Fruit fly (Drosophila melanogaster) whole organism, prepupa: ENCODE results near the gene Ndc1.

ENCODE experiments used
- Blimp-1 ChIP-seq: fragments of 200-800 bp; sonication (Bioruptor generic); optimal IDR thresholded peaks from 3 replicates; lab custom pipeline; 2017; ENCODE audit warnings: missing biosample characterization, missing genetic modification characterization, mild to moderate bottlenecking, moderate library complexity, missing genetic modification reagents
- CG10631 ChIP-seq: fragments of 200-800 bp; sonication (Bioruptor generic); optimal IDR thresholded peaks from 2 replicates; lab custom pipeline; 2016; ENCODE audit warnings: missing biosample characterization, missing genetic modification characterization
- CG10669 ChIP-seq: fragments of 200-800 bp; sonication (Bioruptor generic); optimal IDR thresholded peaks from 3 replicates; lab custom pipeline; 2018; ENCODE audit warnings: missing biosample characterization, mild to moderate bottlenecking, missing genetic modification characterization, moderate library complexity
- CG11294 ChIP-seq: fragments of 200-800 bp; sonication (Bioruptor generic); IDR thresholded peaks from 2 replicates; pipeline ENCODE4 v1.3.6; 2022; ENCODE audit warnings: missing biosample characterization, missing genetic modification characterization
- CG11762 ChIP-seq: fragments of 200-800 bp; sonication (Bioruptor generic); optimal IDR thresholded peaks from 3 replicates; lab custom pipeline; 2016; ENCODE audit warnings: missing biosample characterization, missing genetic modification characterization; ENCODE audit not compliant: insufficient read depth
- CG11902 ChIP-seq: fragments of 200-800 bp; sonication (Bioruptor generic); optimal IDR thresholded peaks from 3 replicates; lab custom pipeline; 2016; ENCODE audit warnings: missing biosample characterization, missing genetic modification characterization
- CG15336 ChIP-seq: fragments of 200-800 bp; sonication (Bioruptor generic); IDR thresholded peaks from 2 replicates; pipeline ENCODE4 v1.3.6; 2022; ENCODE audit warnings: missing biosample characterization, missing genetic modification characterization
- CG1621 ChIP-seq: fragments of 200-800 bp; sonication (Bioruptor generic); optimal IDR thresholded peaks from 3 replicates; lab custom pipeline; 2018; ENCODE audit warnings: missing biosample characterization, mild to moderate bottlenecking, missing genetic modification characterization
- CG31627 ChIP-seq: fragments of 200-800 bp; sonication (Bioruptor generic); optimal IDR thresholded peaks from 3 replicates; lab custom pipeline; 2016; ENCODE audit warnings: missing biosample characterization, missing genetic modification characterization
- CG32006 ChIP-seq: fragments of 200-800 bp; sonication (Bioruptor generic); optimal IDR thresholded peaks from 3 replicates; lab custom pipeline; 2017; ENCODE audit warnings: missing biosample characterization, mild to moderate bottlenecking, missing genetic modification characterization
- CG34406 ChIP-seq: fragments of 200-800 bp; sonication (Bioruptor generic); optimal IDR thresholded peaks from 3 replicates; lab custom pipeline; 2016; ENCODE audit warnings: missing biosample characterization, missing genetic modification characterization
- CG4318 ChIP-seq: fragments of 200-800 bp; sonication (Bioruptor generic); optimal IDR thresholded peaks from 3 replicates; lab custom pipeline; 2017; ENCODE audit warnings: missing biosample characterization, mild to moderate bottlenecking, missing genetic modification characterization
- CG6276 ChIP-seq: fragments of 200-800 bp; sonication (Bioruptor generic); optimal IDR thresholded peaks from 2 replicates; lab custom pipeline; 2017; ENCODE audit warnings: missing biosample characterization, mild to moderate bottlenecking, missing genetic modification characterization
- CG6792 ChIP-seq: fragments of 200-800 bp; sonication (Bioruptor generic); optimal IDR thresholded peaks from 3 replicates; lab custom pipeline; 2016; ENCODE audit warnings: missing biosample characterization, missing genetic modification characterization
- CG6854 ChIP-seq: fragments of 200-800 bp; sonication (Bioruptor generic); optimal IDR thresholded peaks from 2 replicates; lab custom pipeline; 2017; ENCODE audit warnings: missing biosample characterization, mild to moderate bottlenecking, missing genetic modification characterization
- CG7368 ChIP-seq: fragments of 200-800 bp; sonication (Bioruptor generic); optimal IDR thresholded peaks from 3 replicates; lab custom pipeline; 2016; ENCODE audit warnings: missing biosample characterization, missing genetic modification characterization
- CG8119 ChIP-seq: fragments of 200-800 bp; sonication (Bioruptor generic); IDR thresholded peaks from 3 replicates; pipeline ENCODE4 v1.3.6; 2022; ENCODE audit warnings: missing biosample characterization, missing genetic modification characterization
- CG8632 ChIP-seq: fragments of 200-800 bp; sonication (Bioruptor generic); optimal IDR thresholded peaks from 3 replicates; lab custom pipeline; 2016; ENCODE audit warnings: missing biosample characterization, missing genetic modification characterization
- CG9139 ChIP-seq: fragments of 200-800 bp; sonication (Bioruptor generic); optimal IDR thresholded peaks from 3 replicates; lab custom pipeline; 2017; ENCODE audit warnings: missing biosample characterization, mild to moderate bottlenecking, missing genetic modification characterization
- Eip75B ChIP-seq: fragments of 200-800 bp; sonication (Bioruptor generic); optimal IDR thresholded peaks from 3 replicates; lab custom pipeline; 2016; ENCODE audit warnings: missing biosample characterization, missing genetic modification characterization
- Eip78C ChIP-seq: fragments of 200-800 bp; sonication (Bioruptor generic); peaks from one replicate; lab custom pipeline; 2016; ENCODE audit warnings: missing biosample characterization, missing genetic modification characterization
- Eip93F ChIP-seq: fragments of 200-800 bp; sonication (Bioruptor generic); optimal IDR thresholded peaks from 2 replicates; lab custom pipeline; 2016; ENCODE audit warnings: missing biosample characterization, mild to moderate bottlenecking, missing genetic modification characterization
- Ets21C ChIP-seq: fragments of 200-800 bp; sonication (Bioruptor generic); optimal IDR thresholded peaks from 3 replicates; lab custom pipeline; 2016; ENCODE audit warnings: missing biosample characterization, missing genetic modification characterization
- Ets96B ChIP-seq: fragments of 200-800 bp; optimal IDR thresholded peaks from 2 replicates; lab custom pipeline; 2019; ENCODE audit warnings: missing biosample characterization, mild to moderate bottlenecking, missing genetic modification characterization, moderate library complexity
- Gug ChIP-seq: fragments of 200-800 bp; sonication (Bioruptor generic); IDR thresholded peaks from 2 replicates; pipeline ENCODE4 v1.3.6; 2022; ENCODE audit warnings: missing biosample characterization, missing genetic modification characterization
- Hr38 ChIP-seq: sonication (Bioruptor generic); optimal IDR thresholded peaks from 2 replicates; lab custom pipeline; 2016; ENCODE audit warnings: missing biosample characterization, missing genetic modification characterization
- Hr39 ChIP-seq: fragments of 200-800 bp; sonication (Bioruptor generic); optimal IDR thresholded peaks from 2 replicates; lab custom pipeline; 2016; ENCODE audit warnings: missing biosample characterization, missing genetic modification characterization
- Hr4 ChIP-seq: fragments of 200-800 bp; sonication (Bioruptor generic); optimal IDR thresholded peaks from 3 replicates; lab custom pipeline; 2016; ENCODE audit warnings: missing biosample characterization, missing genetic modification characterization
- Met ChIP-seq: fragments of 200-800 bp; sonication (Bioruptor generic); optimal IDR thresholded peaks from 3 replicates; lab custom pipeline; 2016; ENCODE audit warnings: missing biosample characterization, missing genetic modification characterization
- OdsH ChIP-seq: fragments of 200-800 bp; sonication (Bioruptor generic); optimal IDR thresholded peaks from 3 replicates; lab custom pipeline; 2016; ENCODE audit warnings: missing biosample characterization, missing genetic modification characterization
- Smox ChIP-seq: fragments of 200-800 bp; sonication (Bioruptor generic); optimal IDR thresholded peaks from 3 replicates; lab custom pipeline; 2016; ENCODE audit warnings: missing biosample characterization, missing genetic modification characterization
- Sox102F ChIP-seq: fragments of 200-800 bp; sonication (Bioruptor generic); optimal IDR thresholded peaks from 2 replicates; lab custom pipeline; 2016; ENCODE audit warnings: missing biosample characterization, mild to moderate bottlenecking, missing genetic modification characterization
- Sox14 ChIP-seq: fragments of 200-800 bp; sonication (Bioruptor generic); optimal IDR thresholded peaks from 3 replicates; lab custom pipeline; 2016; ENCODE audit warnings: missing biosample characterization, missing genetic modification characterization
- Sox15 ChIP-seq: fragments of 200-800 bp; sonication (Bioruptor generic); optimal IDR thresholded peaks from 3 replicates; lab custom pipeline; 2016; ENCODE audit warnings: missing biosample characterization, missing genetic modification characterization
- achi ChIP-seq: fragments of 200-800 bp; sonication (Bioruptor generic); optimal IDR thresholded peaks from 3 replicates; lab custom pipeline; 2016; ENCODE audit warnings: missing biosample characterization, missing genetic modification characterization
- acj6 ChIP-seq: fragments of 200-800 bp; sonication (Bioruptor generic); optimal IDR thresholded peaks from 3 replicates; lab custom pipeline; 2016; ENCODE audit warnings: missing biosample characterization, missing genetic modification characterization
- cyc ChIP-seq: fragments of 200-800 bp; sonication (Bioruptor generic); optimal IDR thresholded peaks from 3 replicates; lab custom pipeline; 2016; ENCODE audit warnings: missing biosample characterization, missing genetic modification characterization
- dsx ChIP-seq: fragments of 200-800 bp; optimal IDR thresholded peaks from 3 replicates; lab custom pipeline; 2019; ENCODE audit warnings: missing biosample characterization, mild to moderate bottlenecking, missing genetic modification characterization, moderate library complexity; ENCODE audit not compliant: poor library complexity, severe bottlenecking
- eg ChIP-seq: fragments of 200-800 bp; sonication (Bioruptor generic); IDR thresholded peaks from 3 replicates; pipeline ENCODE4 v1.3.6; 2022; ENCODE audit warnings: missing biosample characterization, missing genetic modification characterization
- esn ChIP-seq: fragments of 200-800 bp; sonication (Bioruptor generic); optimal IDR thresholded peaks from 2 replicates; lab custom pipeline; 2016; ENCODE audit warnings: missing biosample characterization, mild to moderate bottlenecking, missing genetic modification characterization, moderate library complexity
- fd59A ChIP-seq: fragments of 200-800 bp; sonication (Bioruptor generic); optimal IDR thresholded peaks from 2 replicates; lab custom pipeline; 2017; ENCODE audit warnings: missing biosample characterization, mild to moderate bottlenecking, missing genetic modification characterization, missing genetic modification reagents
- fd85E ChIP-seq: fragments of 200-800 bp; sonication (Bioruptor generic); optimal IDR thresholded peaks from 3 replicates; lab custom pipeline; 2016; ENCODE audit warnings: missing biosample characterization, missing genetic modification characterization
- fkh ChIP-seq: fragments of 200-800 bp; sonication (Bioruptor generic); optimal IDR thresholded peaks from 3 replicates; lab custom pipeline; 2017; ENCODE audit warnings: missing biosample characterization, mild to moderate bottlenecking, missing genetic modification characterization, moderate library complexity
- net ChIP-seq: fragments of 200-800 bp; sonication (Bioruptor generic); optimal IDR thresholded peaks from 3 replicates; lab custom pipeline; 2016; ENCODE audit warnings: missing biosample characterization, missing genetic modification characterization
- pdm3 ChIP-seq: fragments of 200-800 bp; sonication (Bioruptor generic); optimal IDR thresholded peaks from 3 replicates; lab custom pipeline; 2016; ENCODE audit warnings: missing biosample characterization, missing genetic modification characterization
- salr ChIP-seq, 2 experiments: fragments of 200-800 bp; sonication (Bioruptor generic); optimal IDR thresholded peaks; 3 replicates each; lab custom pipeline; 2016 to 2018; ENCODE audit warnings: missing biosample characterization in 2 of 2, missing genetic modification characterization in 2 of 2, mild to moderate bottlenecking in 1 of 2
- spab ChIP-seq: fragments of 200-800 bp; sonication (Bioruptor generic); optimal IDR thresholded peaks from 2 replicates; lab custom pipeline; 2017; ENCODE audit warnings: missing biosample characterization, mild to moderate bottlenecking, missing genetic modification characterization, missing genetic modification reagents
- ss ChIP-seq, 2 experiments: fragments of 200-800 bp; sonication (Bioruptor generic); optimal IDR thresholded peaks; 2 replicates in 1 of 2; 3 replicates in 1 of 2; lab custom pipeline; 2017 to 2018; ENCODE audit warnings: mild to moderate bottlenecking in 2 of 2, missing biosample characterization in 2 of 2, missing genetic modification characterization in 2 of 2, moderate library complexity in 1 of 2
- topi ChIP-seq: fragments of 200-800 bp; sonication (Bioruptor generic); optimal IDR thresholded peaks from 3 replicates; lab custom pipeline; 2016; ENCODE audit warnings: missing biosample characterization, missing genetic modification characterization
- vri ChIP-seq: fragments of 200-800 bp; sonication (Bioruptor generic); optimal IDR thresholded peaks from 3 replicates; lab custom pipeline; 2016; ENCODE audit warnings: missing biosample characterization, mild to moderate bottlenecking, missing genetic modification characterization

Gene Ndc1

DNA sequence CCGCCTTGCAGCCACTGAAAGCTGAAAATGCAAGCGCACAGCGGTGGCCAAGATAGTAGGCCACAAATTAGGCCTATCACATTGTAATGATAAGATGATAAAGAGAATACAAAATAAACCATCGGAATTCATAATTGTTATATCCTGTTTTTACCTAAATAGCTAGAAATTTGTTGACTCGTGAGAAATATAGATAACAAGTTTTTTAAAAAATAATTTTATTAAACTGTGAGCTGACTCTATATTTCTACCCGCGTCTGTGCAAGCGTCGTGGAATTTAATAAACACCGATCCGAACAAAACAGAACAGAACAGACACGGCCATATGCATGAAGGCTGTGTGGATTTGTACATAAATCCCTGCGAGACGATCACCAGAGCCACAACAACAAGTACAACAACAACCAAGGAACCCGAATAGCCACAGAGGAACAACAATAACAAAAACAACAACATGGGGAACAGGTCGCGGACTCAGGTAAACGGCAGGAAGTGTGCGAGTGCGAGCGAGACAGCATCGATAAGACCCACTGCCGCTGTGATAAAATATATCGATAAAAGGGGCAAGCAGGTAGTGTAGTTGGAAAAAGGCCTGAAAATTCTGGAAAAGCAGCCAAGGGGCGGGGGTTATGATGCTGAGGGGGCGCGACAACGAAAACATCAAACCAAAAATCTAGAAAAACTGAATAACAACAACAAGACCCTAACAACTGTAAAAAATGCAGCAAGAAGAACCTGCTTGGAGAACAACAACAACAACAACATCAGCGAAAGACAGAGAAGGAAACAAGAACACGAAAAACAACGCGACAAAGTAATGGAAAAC is 37.7 kb upstream of the Ndc1 start:
- TF ChIP-seq CG10631 (peak; percentile 94), CG6854 (peak; percentile 92), CG8632 (GFP tag; lab: Kevin White, UChicago) (peak; percentile 95), achi (GFP tag; lab: Kevin White, UChicago) (peak; percentile 95), CG9139 (GFP tag; lab: Kevin White, UChicago) (peak; percentile 92), CG1621 (tag; lab: Kevin White, UChicago) (peak; percentile 93), Hr39 (GFP tag; lab: Kevin White, UChicago) (peak; percentile 96), eg (GFP tag; lab: Robert Waterston, UW) (peak; percentile 90), spab (peak; percentile 95), fd59A (GFP tag; lab: Kevin White, UChicago) (peak; percentile 92), acj6 (GFP tag; lab: Kevin White, UChicago) (peak; percentile 96), Eip78C (peak; percentile 99), topi (peak; percentile 98), Hr4 (GFP tag; lab: Kevin White, UChicago) (peak; percentile 90), Eip75B (GFP tag; lab: Kevin White, UChicago) (peak; percentile 98), Blimp-1 (peak; percentile 84), OdsH (GFP tag; lab: Kevin White, UChicago) (peak; percentile 95), CG32006 (peak; percentile 91), Ets96B (peak; percentile 96), Gug (GFP tag; lab: Robert Waterston, UW) (peak; percentile 83), Met (GFP tag; lab: Kevin White, UChicago) (peak; percentile 97), Smox (GFP tag; lab: Kevin White, UChicago) (peak; percentile 97), ss (GFP tag; optimal IDR thresholded peaks at IDR 0.05; lab: Kevin White, UChicago) (peak; percentile 95 to 96), CG10669 (peak; percentile 95), CG34406 (peak; percentile 95), CG15336 (peak; percentile 96), vri (GFP tag; lab: Kevin White, UChicago) (peak; percentile 95), Sox14 (GFP tag; lab: Kevin White, UChicago) (peak; percentile 96), Hr38 (GFP tag; lab: Kevin White, UChicago) (no peak), CG11294 (peak; percentile 70; the same call in 1 of the 2 replicates), fkh (GFP tag; lab: Kevin White, UChicago) (peak; percentile 24), Eip93F (GFP tag; lab: Kevin White, UChicago) (peak; percentile 95), salr (GFP tag; optimal IDR thresholded peaks at IDR 0.05; lab: Kevin White, UChicago) (peak; percentile 79 to 91), Sox15 (GFP tag; lab: Kevin White, UChicago) (peak; percentile 91), dsx (peak; percentile 94), Sox102F (GFP tag; lab: Kevin White, UChicago) (peak; percentile 97), pdm3 (peak; percentile 93), fd85E (peak; percentile 72), Ets21C (GFP tag; lab: Kevin White, UChicago) (peak; percentile 94), CG4318 (GFP tag; lab: Kevin White, UChicago) (peak; percentile 79), CG7368 (GFP tag; lab: Kevin White, UChicago) (peak; percentile 90), CG31627 (peak; percentile 97), CG8119 (GFP tag; lab: Robert Waterston, UW) (peak; percentile 94), CG6276 (GFP tag; lab: Kevin White, UChicago) (peak; percentile 83), CG11902 (GFP tag; lab: Kevin White, UChicago) (peak; percentile 83), esn (GFP tag; lab: Kevin White, UChicago) (peak; percentile 98), CG6792 (GFP tag; lab: Kevin White, UChicago) (peak; percentile 95), net (GFP tag; lab: Kevin White, UChicago) (peak; percentile 93), cyc (peak; percentile 94), CG11762 (GFP tag; lab: Kevin White, UChicago) (peak; percentile 92)
